Worm (Caenorhabditis elegans) whole organism, early embryonic: ENCODE measurements around the gene col-39.

Experiments used
- B0310.2 ChIP-seq: sonication (generic microtip); optimal IDR thresholded peaks from 2 replicates; lab custom pipeline; 2016; ENCODE audit warnings: mild to moderate bottlenecking, missing genetic modification characterization, missing compliant biosample characterization
- F13C5.2 ChIP-seq: sonication (generic microtip); optimal IDR thresholded peaks from 2 replicates; lab custom pipeline; 2017; ENCODE audit warnings: mild to moderate bottlenecking, missing genetic modification characterization, inconsistent platforms, missing compliant biosample characterization
- aly-1 ChIP-seq: sonication (generic microtip); optimal IDR thresholded peaks from 2 replicates; lab custom pipeline; 2016; ENCODE audit warnings: missing genetic modification characterization, missing compliant biosample characterization
- ama-1 ChIP-seq: fragments of 150-350 bp; optimal IDR thresholded peaks from 2 replicates; lab custom pipeline; 2014
- ceh-36 ChIP-seq: sonication (generic microtip); optimal IDR thresholded peaks from 2 replicates; lab custom pipeline; 2016; ENCODE audit warnings: missing genetic modification characterization, inconsistent platforms, missing compliant biosample characterization
- ets-7 ChIP-seq: sonication (generic microtip); optimal IDR thresholded peaks from 2 replicates; lab custom pipeline; 2016; ENCODE audit warnings: missing genotype, missing genetic modification characterization, missing compliant biosample characterization
- flt-1 ChIP-seq: fragments of 200-800 bp; sonication (Bioruptor generic); IDR thresholded peaks from 2 replicates; pipeline ENCODE4 v1.3.6; 2022; ENCODE audit warnings: missing genetic modification characterization, missing compliant biosample characterization
- hmbx-1 ChIP-seq: sonication (generic microtip); optimal IDR thresholded peaks from 2 replicates; lab custom pipeline; 2016; ENCODE audit warnings: mild to moderate bottlenecking, missing genetic modification characterization, missing compliant biosample characterization
- hmg-4 ChIP-seq: fragments of 200-800 bp; sonication (Bioruptor generic); optimal IDR thresholded peaks from 2 replicates; lab custom pipeline; 2018; ENCODE audit warnings: mild to moderate bottlenecking, missing genetic modification characterization, missing compliant biosample characterization
- pes-1 ChIP-seq: fragments of 200-800 bp; sonication (Bioruptor generic); IDR thresholded peaks from 2 replicates; pipeline ENCODE4 v1.3.6; 2022; ENCODE audit warnings: missing genetic modification reagents, missing genetic modification characterization, missing compliant biosample characterization
- scrt-1 ChIP-seq: fragments of 200-800 bp; sonication (Bioruptor generic); IDR thresholded peaks from 2 replicates; pipeline ENCODE4 v1.3.6; 2022; ENCODE audit warnings: missing genetic modification characterization, missing compliant biosample characterization
- sea-1 ChIP-seq: fragments of 200-800 bp; sonication (Bioruptor generic); conservative IDR thresholded peaks from 2 replicates; pipeline ENCODE4 v1.3.6; 2022; ENCODE audit warnings: missing genetic modification characterization, missing compliant biosample characterization
- tbx-11 ChIP-seq: fragments of 200-800 bp; sonication (Bioruptor generic); IDR thresholded peaks from 2 replicates; pipeline ENCODE4 v1.3.6; 2022; ENCODE audit warnings: missing genetic modification characterization, missing compliant biosample characterization
- tra-4 ChIP-seq: sonication (generic microtip); optimal IDR thresholded peaks from 2 replicates; lab custom pipeline; 2017; ENCODE audit warnings: missing genetic modification characterization, missing compliant biosample characterization

- TF ChIP-seq tbx-11 (GFP tag; lab: Robert Waterston, UW) (no peak), hmbx-1 (no peak), ama-1 (lab: Kevin White, UChicago) (no peak), F13C5.2 (tag; lab: Kevin White, UChicago) (no peak), flt-1 (no peak), scrt-1 (GFP tag; lab: Robert Waterston, UW) (no peak), sea-1 (no peak), ets-7 (tag; lab: Kevin White, UChicago) (no peak), hmg-4 (GFP tag; lab: Kevin White, UChicago) (no peak), tra-4 (tag; lab: Kevin White, UChicago) (no peak), ceh-36 (tag; lab: Kevin White, UChicago) (no peak), pes-1 (no peak), B0310.2 (no peak), aly-1 (tag; lab: Kevin White, UChicago) (no peak)
Measured at ce11 chrII:10755455-10755854, 50.7 kb downstream of the col-39 start.
